Fruit fly (Drosophila melanogaster): ENCODE results near the gene CG14883.

DNA sequence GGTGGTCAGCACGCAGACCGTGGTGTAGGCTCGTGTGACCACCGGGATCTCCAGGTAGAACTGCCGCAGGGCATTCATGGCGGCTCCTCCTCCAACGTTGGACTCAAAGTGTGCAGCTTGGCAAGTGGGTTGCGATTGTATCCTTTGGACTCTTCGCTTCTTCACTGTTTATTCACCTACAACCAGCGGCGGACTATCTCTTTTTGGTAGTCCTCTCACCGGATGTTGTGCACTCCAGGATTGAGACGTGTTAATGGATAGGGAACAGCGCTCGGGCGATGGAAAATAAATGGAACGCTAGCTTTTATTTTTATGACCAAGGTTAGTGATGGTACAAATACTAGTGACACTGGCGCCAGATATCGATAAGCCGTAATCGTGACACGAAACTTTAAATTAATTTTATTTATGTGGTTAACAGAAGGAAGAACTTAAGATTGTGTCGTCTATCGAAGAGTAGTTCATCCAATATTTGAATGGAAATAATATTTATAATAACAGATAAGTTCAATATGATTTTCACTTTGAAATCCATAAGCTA is 28.1 kb downstream of the CG14883 start, which contains the start of gene Der-2:
- TF ChIP-seq Myc (optimal IDR thresholded peaks at IDR 0.05) = no peak
- no peak for TF ChIP-seq psq (optimal IDR thresholded peaks at IDR 0.05)
- no peak for TF ChIP-seq h (optimal IDR thresholded peaks at IDR 0.05)
- no peak for TF ChIP-seq insv (optimal IDR thresholded peaks at IDR 0.05)
- TF ChIP-seq ttk (optimal IDR thresholded peaks at IDR 0.05) = no peak

Measured in Kc167 (cell line).